Worm (Caenorhabditis elegans): Measurements from ENCODE around the gene F20C5.6.
A peak's percentile ranks its signal among the peaks of the same experiment; 100 is the strongest.

F20C5.6 gene

ce11 chrIV:8813614-8814013, 40.6 kb upstream of the F20C5.6 start, which contains the start of gene exc-5:
Gene exc-5, minus strand, starts transcription at chrIV:8813670.
- peak; percentile 42 for TF ChIP-seq nhr-19 (GFP tag; conservative IDR thresholded peaks at IDR 0.05)
- peak; percentile 60 for TF ChIP-seq lin-14 (GFP tag; optimal IDR thresholded peaks at IDR 0.05)
- no peak for TF ChIP-seq isw-1 (GFP tag; IDR thresholded peaks at IDR 0.05)
- TF ChIP-seq lsy-2 (tag; optimal IDR thresholded peaks at IDR 0.05) = peak; percentile 0 to 57
- TF ChIP-seq egl-13 (tag; optimal IDR thresholded peaks at IDR 0.05) = no peak
- TF ChIP-seq rnt-1 (tag; optimal IDR thresholded peaks at IDR 0.05) = peak; percentile 56
- TF ChIP-seq lir-3 (tag; optimal IDR thresholded peaks at IDR 0.05; ENCODE audit: poor library complexity) = peak; percentile 27
- peak; percentile 12 for TF ChIP-seq snu-23 (GFP tag; optimal IDR thresholded peaks at IDR 0.05)
- no peak for TF ChIP-seq fkh-10 (GFP tag; optimal IDR thresholded peaks at IDR 0.05)
- peak; percentile 66 for TF ChIP-seq nhr-71 (tag; optimal IDR thresholded peaks at IDR 0.05)
- TF ChIP-seq dpl-1 (GFP tag; optimal IDR thresholded peaks at IDR 0.05) = no peak
- peak; percentile 16 for TF ChIP-seq lin-39 (tag; optimal IDR thresholded peaks at IDR 0.05)
- TF ChIP-seq efl-1 (optimal IDR thresholded peaks at IDR 0.05) = peak; percentile 15 to 18
- TF ChIP-seq efl-1 (GFP tag; optimal IDR thresholded peaks at IDR 0.05 in 1 of 2) = peak in 1 of 2 experiments; percentile 52
- no peak for TF ChIP-seq ces-1 (GFP tag; optimal IDR thresholded peaks at IDR 0.05)
- TF ChIP-seq nhr-237 (tag; optimal IDR thresholded peaks at IDR 0.05) = no peak
- TF ChIP-seq hpl-2 (GFP tag; optimal IDR thresholded peaks at IDR 0.05) = no peak

ce11 chrIV:8807327-8807726, 34.3 kb upstream of the F20C5.6 start:
- TF ChIP-seq nhr-77 (tag; optimal IDR thresholded peaks at IDR 0.05) (peak; percentile 4), fkh-8 (tag; optimal IDR thresholded peaks at IDR 0.05) (no peak), unc-30 (tag; optimal IDR thresholded peaks at IDR 0.05) (no peak)

DNA sequence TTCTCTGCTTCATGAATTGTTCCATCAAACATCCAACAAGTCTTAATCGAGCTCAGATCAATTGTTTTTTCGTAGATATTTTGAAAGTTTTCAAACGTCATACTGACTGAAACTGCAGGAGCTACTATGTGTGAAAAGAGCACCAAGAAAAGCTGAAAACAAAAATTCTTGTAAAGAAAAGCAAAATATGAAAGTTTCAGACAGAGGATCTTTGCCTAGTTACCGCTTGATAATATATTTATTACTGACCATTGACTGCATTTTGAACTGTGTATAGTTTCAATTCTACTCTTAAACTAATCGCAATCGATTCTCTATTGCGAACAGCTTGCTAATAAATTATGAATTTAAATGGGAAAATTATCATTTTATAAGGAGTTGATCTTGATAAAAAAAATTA, 25.2 kb upstream of the F20C5.6 start, which contains the start of gene clec-182:
Gene clec-182 (minus strand): TSS at position 101 of the 400 bp plus-strand sequence.
- TF ChIP-seq skn-1 (tag; optimal IDR thresholded peaks at IDR 0.05) (no peak), unc-30 (tag; optimal IDR thresholded peaks at IDR 0.05) (no peak), fkh-10 (GFP tag; optimal IDR thresholded peaks at IDR 0.05) (no peak), efl-3 (GFP tag; optimal IDR thresholded peaks at IDR 0.05) (no peak)

DNA sequence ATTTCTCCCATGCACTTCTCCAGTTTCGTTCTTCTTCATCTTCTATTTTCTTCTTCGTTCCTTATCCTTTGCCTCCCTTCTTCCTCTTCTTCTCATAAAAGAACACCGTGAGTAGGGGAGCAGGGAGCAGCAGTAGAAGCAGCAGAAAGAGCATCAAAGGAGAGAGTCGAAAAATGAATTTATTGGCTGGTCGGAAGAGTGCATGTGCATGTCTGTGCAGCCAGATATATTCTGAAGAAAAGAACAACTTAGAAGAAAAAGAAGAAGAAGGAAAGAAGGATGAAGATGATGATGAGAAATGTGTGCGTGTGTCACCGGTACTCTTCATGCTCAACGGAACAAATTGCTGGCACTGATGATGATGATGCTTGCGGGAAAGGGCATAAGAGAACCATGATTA, 23.2 kb upstream of the F20C5.6 start:
- TF ChIP-seq dsc-1 (tag; optimal IDR thresholded peaks at IDR 0.05) (no peak), fkh-10 (GFP tag; optimal IDR thresholded peaks at IDR 0.05) (peak; percentile 39), mdl-1 (tag; optimal IDR thresholded peaks at IDR 0.05) (no peak), lin-14 (GFP tag; optimal IDR thresholded peaks at IDR 0.05) (peak; percentile 62), ceh-82 (tag; optimal IDR thresholded peaks at IDR 0.05) (peak in 1 of 3 experiments; percentile 9)

DNA sequence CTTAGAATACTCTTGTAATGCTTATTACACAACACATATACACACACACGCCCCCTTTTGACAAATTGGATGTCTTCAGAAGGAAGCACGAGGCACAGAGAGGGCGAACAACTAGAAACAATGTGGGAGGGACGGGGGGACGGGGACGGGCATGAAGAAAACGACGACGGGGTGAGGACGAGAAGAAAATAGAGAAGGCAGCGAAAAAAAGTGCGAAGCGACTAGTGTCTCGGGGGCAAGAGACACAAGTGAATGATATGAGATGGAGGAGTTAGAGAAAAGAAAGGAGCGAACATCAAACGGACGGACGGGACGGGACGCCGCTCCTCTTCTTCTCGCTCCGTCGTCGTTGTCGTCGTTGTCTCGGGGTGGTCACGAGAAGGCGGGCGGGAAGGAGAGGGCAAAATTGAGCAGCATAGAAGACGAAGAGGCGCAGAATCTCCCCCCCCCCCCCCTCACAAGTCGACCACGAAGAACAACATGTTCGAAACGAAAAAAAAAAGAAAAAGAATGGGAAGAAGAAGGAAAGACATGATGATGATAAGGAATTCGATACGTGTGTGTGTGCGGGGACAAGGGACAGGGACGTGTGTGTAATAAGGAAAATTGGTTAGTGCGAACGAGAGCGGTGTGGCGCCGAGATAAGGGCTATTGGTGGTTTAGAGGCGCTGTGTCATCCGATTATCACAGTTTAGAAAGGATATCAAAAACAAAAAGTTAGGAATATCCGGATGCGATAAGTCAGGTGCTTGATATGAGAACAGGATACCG, 22.1 kb upstream of the F20C5.6 start:
- TF ChIP-seq alr-1 (tag; optimal IDR thresholded peaks at IDR 0.05; ENCODE audit: borderline replicate concordance) (no peak), mdl-1 (tag; optimal IDR thresholded peaks at IDR 0.05) (peak in 1 of 2 experiments; percentile 57), sptf-1 (tag; optimal IDR thresholded peaks at IDR 0.05) (no peak), nhr-90 (tag; optimal IDR thresholded peaks at IDR 0.05; ENCODE audit: poor library complexity) (peak; percentile 46), swsn-7 (tag; optimal IDR thresholded peaks at IDR 0.05) (peak; percentile 24), lsy-2 (tag; optimal IDR thresholded peaks at IDR 0.05) (peak; percentile 20 to 53), blmp-1 (tag; optimal IDR thresholded peaks at IDR 0.05) (peak; percentile 60), sox-4 (tag; optimal IDR thresholded peaks at IDR 0.05) (no peak), fkh-8 (tag; optimal IDR thresholded peaks at IDR 0.05) (peak; percentile 55), nhr-47 (tag; optimal IDR thresholded peaks at IDR 0.05) (peak; percentile 59), pqm-1 (tag; optimal IDR thresholded peaks at IDR 0.05) (no peak), sup-37 (GFP tag; optimal IDR thresholded peaks at IDR 0.05) (no peak), elt-2 (tag; optimal IDR thresholded peaks at IDR 0.05) (peak; percentile 16), nhr-12 (tag; optimal IDR thresholded peaks at IDR 0.05) (no peak), nhr-20 (tag; optimal IDR thresholded peaks at IDR 0.05) (peak; percentile 65), snpc-4 (tag; optimal IDR thresholded peaks at IDR 0.05) (peak; percentile 21), C04F5.9 (tag; optimal IDR thresholded peaks at IDR 0.05) (no peak), nhr-237 (tag; optimal IDR thresholded peaks at IDR 0.05) (no peak), mep-1 (tag; optimal IDR thresholded peaks at IDR 0.05) (peak; percentile 38), lin-35 (GFP tag; optimal IDR thresholded peaks at IDR 0.05) (peak; percentile 46 to 50), efl-1 (optimal IDR thresholded peaks at IDR 0.05) (peak in 1 of 2 experiments; percentile 43), efl-1 (GFP tag; optimal IDR thresholded peaks at IDR 0.05 in 1 of 2) (peak in 1 of 2 experiments; percentile 85), fkh-10 (GFP tag; optimal IDR thresholded peaks at IDR 0.05) (peak; percentile 72), egl-27 (tag; optimal IDR thresholded peaks at IDR 0.05) (peak in 1 of 2 experiments; percentile 26), isw-1 (GFP tag; IDR thresholded peaks at IDR 0.05) (peak; percentile 11; the same call in 1 of the 2 replicates)
